Worm (Caenorhabditis elegans): Measurements from ENCODE around the gene C50B8.6.

DNA sequence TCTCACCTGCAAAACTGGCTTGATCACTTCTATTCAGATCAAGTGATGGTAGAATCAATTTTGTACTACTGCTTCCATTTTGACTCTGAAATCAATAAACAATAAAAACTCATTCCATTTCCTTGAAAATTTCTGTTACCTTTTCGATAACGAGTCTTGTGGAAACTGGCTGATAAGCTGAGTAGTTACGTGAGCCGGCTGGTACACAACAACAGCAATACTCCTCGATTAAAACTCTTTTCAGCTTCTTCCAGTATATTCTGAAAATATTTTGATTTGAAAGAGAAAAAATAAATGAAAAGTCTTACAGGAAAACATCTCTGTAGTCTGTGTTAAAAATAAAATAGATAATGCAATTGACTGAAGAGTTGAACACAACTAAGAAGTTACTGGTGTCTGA is 46.3 kb upstream of the C50B8.6 start:
- TF ChIP-seq hlh-17 (GFP tag; optimal IDR thresholded peaks at IDR 0.05; ENCODE audit: borderline replicate concordance) (no peak), ces-1 (GFP tag; optimal IDR thresholded peaks at IDR 0.05) (no peak), skn-1 (tag; optimal IDR thresholded peaks at IDR 0.05) (no peak), fkh-10 (GFP tag; optimal IDR thresholded peaks at IDR 0.05) (no peak), nhr-90 (tag; optimal IDR thresholded peaks at IDR 0.05; ENCODE audit: poor library complexity) (no peak), sox-4 (tag; optimal IDR thresholded peaks at IDR 0.05) (no peak), unc-130 (tag; optimal IDR thresholded peaks at IDR 0.05) (no peak), lin-15B (tag; optimal IDR thresholded peaks at IDR 0.05) (no peak), zag-1 (tag; optimal IDR thresholded peaks at IDR 0.05) (no peak), nhr-85 (tag) (no peak), nhr-19 (GFP tag; conservative IDR thresholded peaks at IDR 0.05) (no peak)

All from whole organism, L1 larva.